Fruit fly (Drosophila melanogaster) whole organism, embryonic: Measurements from ENCODE around the gene Caper.
A peak's percentile ranks its signal among the peaks of the same experiment; 100 is the strongest.

Source experiments
- CG10274 ChIP-seq: fragments of 200-800 bp; sonication (Bioruptor generic); optimal IDR thresholded peaks from 3 replicates; lab custom pipeline; 2017; ENCODE audit warnings: missing biosample characterization, mild to moderate bottlenecking, missing genetic modification characterization
- CG12744 ChIP-seq: fragments of 200-800 bp; sonication (Bioruptor generic); optimal IDR thresholded peaks from 2 replicates; lab custom pipeline; 2016; ENCODE audit warnings: missing biosample characterization, missing genetic modification characterization
- CG14014 ChIP-seq: fragments of 200-800 bp; sonication (Bioruptor generic); IDR thresholded peaks from 2 replicates; pipeline ENCODE4 v1.3.6; 2022; ENCODE audit warnings: missing biosample characterization, missing genetic modification characterization
- CG14050 ChIP-seq: fragments of 200-800 bp; sonication (Bioruptor generic); IDR thresholded peaks from 3 replicates; pipeline ENCODE4 v1.3.6; 2022; ENCODE audit warnings: missing biosample characterization, missing genetic modification characterization
- CG14441 ChIP-seq: fragments of 200-800 bp; sonication (Bioruptor generic); IDR thresholded peaks from 2 replicates; pipeline ENCODE4 v1.3.6; 2022; ENCODE audit warnings: missing biosample characterization, missing genetic modification characterization
- CG14860 ChIP-seq: fragments of 200-800 bp; sonication (Bioruptor generic); IDR thresholded peaks from 3 replicates; pipeline ENCODE4 v1.3.6; 2022; ENCODE audit warnings: missing biosample characterization, missing genetic modification characterization; ENCODE audit not compliant: partially characterized antibody
- CG16815 ChIP-seq: fragments of 200-800 bp; sonication (Bioruptor generic); optimal IDR thresholded peaks from 3 replicates; lab custom pipeline; 2017; ENCODE audit warnings: missing biosample characterization, mild to moderate bottlenecking, missing genetic modification characterization
- CG18011 ChIP-seq: fragments of 200-800 bp; sonication (Bioruptor generic); optimal IDR thresholded peaks from 2 replicates; lab custom pipeline; 2017; ENCODE audit warnings: missing biosample characterization, missing genetic modification characterization, mild to moderate bottlenecking, moderate library complexity, missing genotype
- CG2712 ChIP-seq: fragments of 200-800 bp; optimal IDR thresholded peaks from 3 replicates; lab custom pipeline; 2019; ENCODE audit warnings: missing biosample characterization, mild to moderate bottlenecking, missing genetic modification characterization, moderate library complexity
- CG31441 ChIP-seq: fragments of 200-800 bp; sonication (Bioruptor generic); IDR thresholded peaks from 2 replicates; pipeline ENCODE4 v1.3.6; 2022; ENCODE audit warnings: missing biosample characterization, missing genetic modification characterization
- CG32532 ChIP-seq: fragments of 200-800 bp; sonication (Bioruptor generic); IDR thresholded peaks from 2 replicates; pipeline ENCODE4 v1.3.6; 2022; ENCODE audit warnings: missing biosample characterization, missing genetic modification characterization
- CG34224 ChIP-seq: fragments of 200-800 bp; sonication (Bioruptor generic); IDR thresholded peaks from 3 replicates; pipeline ENCODE4 v1.3.6; 2022; ENCODE audit warnings: missing biosample characterization, missing genetic modification characterization; ENCODE audit not compliant: partially characterized antibody
- CG3838 ChIP-seq: fragments of 200-800 bp; sonication (Bioruptor generic); optimal IDR thresholded peaks from 3 replicates; lab custom pipeline; 2016; ENCODE audit warnings: missing biosample characterization, missing genetic modification characterization
- CG4360 ChIP-seq: fragments of 200-800 bp; sonication (Bioruptor generic); IDR thresholded peaks from 2 replicates; pipeline ENCODE4 v1.3.6; 2022; ENCODE audit warnings: missing biosample characterization, missing genetic modification characterization
- CG6765 ChIP-seq: fragments of 200-800 bp; sonication (Bioruptor generic); optimal IDR thresholded peaks from 3 replicates; lab custom pipeline; 2017; ENCODE audit warnings: missing biosample characterization, mild to moderate bottlenecking, missing genetic modification characterization
- CG6813 ChIP-seq: fragments of 200-800 bp; sonication (Bioruptor generic); optimal IDR thresholded peaks from 2 replicates; lab custom pipeline; 2017; ENCODE audit warnings: missing biosample characterization, missing genetic modification characterization, mild to moderate bottlenecking, moderate library complexity, missing genetic modification reagents
- CG7963 ChIP-seq: fragments of 200-800 bp; sonication (Bioruptor generic); IDR thresholded peaks from 3 replicates; pipeline ENCODE4 v1.3.6; 2022; ENCODE audit warnings: missing biosample characterization, missing genetic modification characterization; ENCODE audit not compliant: partially characterized antibody
- CkIIα-i1 ChIP-seq: fragments of 200-800 bp; sonication (Bioruptor generic); IDR thresholded peaks from 2 replicates; pipeline ENCODE4 v1.3.6; 2022; ENCODE audit warnings: missing biosample characterization, missing genetic modification characterization
- Doc2 ChIP-seq: fragments of 200-800 bp; sonication (Bioruptor generic); IDR thresholded peaks from 2 replicates; pipeline ENCODE4 v1.3.6; 2022; ENCODE audit warnings: missing biosample characterization, missing genetic modification characterization
- Drgx ChIP-seq: fragments of 200-800 bp; sonication (Bioruptor generic); IDR thresholded peaks from 2 replicates; pipeline ENCODE4 v1.3.6; 2022; ENCODE audit warnings: missing biosample characterization, missing genetic modification characterization
- ERR ChIP-seq: fragments of 200-800 bp; sonication (Bioruptor generic); optimal IDR thresholded peaks from 2 replicates; lab custom pipeline; 2016; ENCODE audit warnings: missing biosample characterization, missing genetic modification characterization
- Hmr ChIP-seq: fragments of 200-800 bp; sonication (Bioruptor generic); optimal IDR thresholded peaks from 3 replicates; lab custom pipeline; 2017; ENCODE audit warnings: mild to moderate bottlenecking, missing biosample characterization, missing genetic modification reagents, missing genetic modification characterization
- Rx ChIP-seq: fragments of 200-800 bp; sonication (Bioruptor generic); IDR thresholded peaks from 2 replicates; pipeline ENCODE4 v1.3.6; 2022; ENCODE audit warnings: missing biosample characterization, missing genetic modification characterization
- Trl ChIP-seq, 3 experiments: fragments of >200 bp in 2 of 3; fragments of 200-800 bp in 1 of 3; sonication (Bioruptor generic) in 1 of 3; optimal IDR thresholded peaks; 2 replicates in 1 of 3; 3 replicates in 2 of 3; lab custom pipeline; 2016 to 2017; ENCODE audit warnings: missing biosample characterization in 1 of 3, missing genetic modification characterization in 1 of 3
- bbx ChIP-seq: fragments of 200-800 bp; sonication (Bioruptor generic); IDR thresholded peaks from 2 replicates; pipeline ENCODE4 v1.3.6; 2022; ENCODE audit warnings: missing biosample characterization, missing genetic modification characterization; ENCODE audit not compliant: partially characterized antibody
- cg ChIP-seq: fragments of 200-800 bp; sonication (Bioruptor generic); optimal IDR thresholded peaks from 3 replicates; lab custom pipeline; 2019; ENCODE audit warnings: missing biosample characterization, mild to moderate bottlenecking, missing genetic modification characterization, moderate library complexity
- chinmo ChIP-seq: fragments of 200-800 bp; sonication (Bioruptor generic); IDR thresholded peaks from 4 replicates; pipeline ENCODE4 v1.3.6; 2022; ENCODE audit warnings: missing biosample characterization, missing genetic modification characterization; ENCODE audit not compliant: partially characterized antibody
- cwo ChIP-seq: fragments of 200-800 bp; sonication (Bioruptor generic); optimal IDR thresholded peaks from 3 replicates; lab custom pipeline; 2017; ENCODE audit warnings: missing biosample characterization, missing genetic modification characterization, mild to moderate bottlenecking, moderate library complexity, missing genetic modification reagents
- dpn ChIP-seq, 2 experiments: fragments of 200-800 bp; sonication (Bioruptor generic); optimal IDR thresholded peaks; 3 replicates each; lab custom pipeline; 2016; ENCODE audit warnings: missing biosample characterization in 2 of 2, missing genetic modification characterization in 2 of 2
- dysf ChIP-seq: fragments of 200-800 bp; sonication (Bioruptor generic); IDR thresholded peaks from 3 replicates; pipeline ENCODE4 v1.3.6; 2022; ENCODE audit warnings: missing biosample characterization, missing genetic modification characterization
- gro ChIP-seq: fragments of 200-800 bp; sonication (Bioruptor generic); optimal IDR thresholded peaks from 2 replicates; lab custom pipeline; 2016; ENCODE audit warnings: missing biosample characterization, missing genetic modification characterization
- her ChIP-seq: fragments of 200-800 bp; sonication (Bioruptor generic); optimal IDR thresholded peaks from 2 replicates; lab custom pipeline; 2016; ENCODE audit warnings: missing biosample characterization, missing genetic modification characterization
- hkb ChIP-seq, 2 experiments: fragments of 200-800 bp in 1 of 2; fragments of >200 bp in 1 of 2; sonication (Bioruptor generic) in 1 of 2; IDR thresholded peaks in 1 of 2; optimal IDR thresholded peaks in 1 of 2; 2 replicates each; pipeline versions ENCODE4 v1.3.6 to Lab custom; 2017 to 2022; ENCODE audit warnings: missing biosample characterization in 1 of 2, missing genetic modification characterization in 1 of 2
- ken ChIP-seq: fragments of 200-800 bp; sonication (Bioruptor generic); IDR thresholded peaks from 3 replicates; pipeline ENCODE4 v1.3.6; 2022; ENCODE audit warnings: missing biosample characterization, missing genetic modification characterization
- knrl ChIP-seq: fragments of 200-800 bp; sonication (Bioruptor generic); IDR thresholded peaks from 3 replicates; pipeline ENCODE4 v1.3.6; 2022; ENCODE audit warnings: missing biosample characterization, missing genetic modification characterization; ENCODE audit not compliant: partially characterized antibody
- lilli ChIP-seq: fragments of 200-800 bp; sonication (Bioruptor generic); optimal IDR thresholded peaks from 3 replicates; lab custom pipeline; 2016; ENCODE audit warnings: missing biosample characterization, missing genetic modification characterization
- otp ChIP-seq: fragments of 200-800 bp; sonication (Bioruptor generic); IDR thresholded peaks from 3 replicates; pipeline ENCODE4, ENCODE4 v1.3.6; 2022; ENCODE audit warnings: missing biosample characterization, missing genetic modification characterization
- pho ChIP-seq: fragments of 200-800 bp; sonication (Bioruptor generic); optimal IDR thresholded peaks from 2 replicates; lab custom pipeline; 2016; ENCODE audit warnings: missing biosample characterization, missing genetic modification characterization
- prd ChIP-seq, 3 experiments: fragments of >200 bp in 2 of 3; fragments of 200-800 bp in 1 of 3; sonication (Bioruptor generic) in 1 of 3; optimal IDR thresholded peaks in 2 of 3; IDR thresholded peaks in 1 of 3; 2 replicates in 2 of 3; 3 replicates in 1 of 3; pipeline versions ENCODE4 v1.3.6 to Lab custom; 2017 to 2022; ENCODE audit warnings: missing biosample characterization in 1 of 3, missing genetic modification characterization in 1 of 3
- psq ChIP-seq: fragments of 200-800 bp; sonication (Bioruptor generic); optimal IDR thresholded peaks from 2 replicates; lab custom pipeline; 2017; ENCODE audit warnings: missing biosample characterization, missing genetic modification characterization
- ranshi ChIP-seq: fragments of 200-800 bp; sonication (Bioruptor generic); IDR thresholded peaks from 2 replicates; pipeline ENCODE4 v1.3.6; 2022; ENCODE audit warnings: missing biosample characterization, missing genetic modification characterization
- run ChIP-seq: fragments of 200-800 bp; sonication (Bioruptor generic); optimal IDR thresholded peaks from 3 replicates; lab custom pipeline; 2018; ENCODE audit warnings: missing biosample characterization, mild to moderate bottlenecking, missing genetic modification characterization
- sd ChIP-seq: fragments of 200-800 bp; sonication (Bioruptor generic); optimal IDR thresholded peaks from 3 replicates; lab custom pipeline; 2018; ENCODE audit warnings: missing biosample characterization, mild to moderate bottlenecking, missing genetic modification characterization, moderate library complexity
- sima ChIP-seq: fragments of 200-800 bp; sonication (Bioruptor generic); optimal IDR thresholded peaks from 2 replicates; lab custom pipeline; 2016; ENCODE audit warnings: missing biosample characterization, missing genetic modification characterization
- sqz ChIP-seq: fragments of 200-800 bp; sonication (Bioruptor generic); optimal IDR thresholded peaks from 3 replicates; lab custom pipeline; 2018; ENCODE audit warnings: missing biosample characterization, mild to moderate bottlenecking, missing genetic modification characterization
- tap ChIP-seq: fragments of 200-800 bp; optimal IDR thresholded peaks from 3 replicates; lab custom pipeline; 2019; ENCODE audit warnings: missing biosample characterization, mild to moderate bottlenecking, missing genetic modification characterization, moderate library complexity
- tll ChIP-seq, 2 experiments: fragments of 200-800 bp in 1 of 2; fragments of >200 bp in 1 of 2; sonication (Bioruptor generic) in 1 of 2; optimal IDR thresholded peaks; 2 replicates each; lab custom pipeline; 2017 to 2019; ENCODE audit warnings: missing biosample characterization in 2 of 2, missing genetic modification characterization in 2 of 2, mild to moderate bottlenecking in 1 of 2, moderate library complexity in 1 of 2
- trh ChIP-seq: fragments of 200-800 bp; sonication (Bioruptor generic); optimal IDR thresholded peaks from 2 replicates; lab custom pipeline; 2016; ENCODE audit warnings: missing biosample characterization, missing genetic modification characterization
- usp ChIP-seq: fragments of >200 bp; optimal IDR thresholded peaks from 2 replicates; lab custom pipeline; 2017; ENCODE audit warnings: missing biosample characterization, missing genetic modification characterization

Caper gene

DNA sequence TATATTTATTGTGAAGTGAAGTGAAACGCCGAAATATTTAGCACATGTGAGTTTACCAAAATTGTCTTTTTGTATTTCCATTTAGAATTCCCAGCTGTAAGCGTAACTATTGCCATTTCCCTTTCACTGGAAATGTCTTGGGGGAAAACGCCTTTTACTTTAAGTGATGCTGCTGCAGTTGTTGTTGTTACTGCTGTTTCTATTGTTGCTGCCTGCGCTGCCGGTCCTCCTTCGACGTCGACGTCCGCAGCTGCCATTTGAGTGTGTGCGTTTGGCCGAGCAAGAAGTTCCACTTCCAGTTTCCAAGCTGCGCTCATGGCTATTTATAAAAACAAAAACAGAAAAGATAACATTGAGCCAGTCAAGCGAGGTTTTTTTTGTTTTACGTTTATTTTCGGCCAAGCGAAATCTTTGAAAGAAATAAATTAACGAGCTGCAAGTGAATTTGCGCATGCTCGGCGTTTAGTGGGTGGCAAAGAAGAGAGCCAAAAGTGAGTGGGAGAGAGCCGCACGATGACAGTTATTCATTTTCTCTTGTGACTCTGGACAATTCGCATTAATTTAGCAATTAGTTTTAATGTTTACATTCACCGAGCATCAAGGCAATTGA lies 17.3 kb downstream of the Caper start:
- TF ChIP-seq CG14860 (no peak), sima (GFP tag; lab: Kevin White, UChicago) (no peak), CG31441 (no peak), CG14441 (GFP tag; lab: Robert Waterston, UW) (no peak), CG10274 (no peak), usp (GFP tag; lab: Kevin White, UChicago) (no peak), CG2712 (no peak), CG7963 (GFP tag; lab: Robert Waterston, UW) (no peak), ERR (GFP tag; lab: Kevin White, UChicago) (no peak), CG14014 (GFP tag; lab: Robert Waterston, UW) (no peak), CG14050 (no peak), prd (optimal IDR thresholded peaks at IDR 0.05; lab: Kevin White, UChicago) (no peak), prd (GFP tag; IDR thresholded peaks at IDR 0.05; lab: Robert Waterston, UW) (no peak), Hmr (GFP tag; lab: Kevin White, UChicago) (no peak), CG32532 (GFP tag; lab: Robert Waterston, UW) (no peak), pho (GFP tag; lab: Kevin White, UChicago) (peak; percentile 5), CG6765 (GFP tag; lab: Kevin White, UChicago) (no peak), Trl (optimal IDR thresholded peaks at IDR 0.05; lab: Kevin White, UChicago) (peak; percentile 25 to 45), Trl (GFP tag; optimal IDR thresholded peaks at IDR 0.05; lab: Kevin White, UChicago) (no peak), CG16815 (GFP tag; lab: Kevin White, UChicago) (no peak), Rx (GFP tag; lab: Robert Waterston, UW) (no peak), cg (GFP tag; lab: Kevin White, UChicago) (no peak), CkIIα-i1 (GFP tag; lab: Robert Waterston, UW) (no peak), CG4360 (GFP tag; lab: Robert Waterston, UW) (peak; percentile 87), ken (GFP tag; lab: Robert Waterston, UW) (no peak), sqz (peak; percentile 45), chinmo (GFP tag; lab: Robert Waterston, UW) (no peak), run (tag; lab: Kevin White, UChicago) (no peak), dysf (GFP tag; lab: Robert Waterston, UW) (no peak), tll (GFP tag; optimal IDR thresholded peaks at IDR 0.05; lab: Kevin White, UChicago) (no peak), CG3838 (no peak), bbx (GFP tag; lab: Robert Waterston, UW) (no peak), CG18011 (GFP tag; lab: Kevin White, UChicago) (no peak), lilli (GFP tag; lab: Kevin White, UChicago) (no peak), knrl (GFP tag; lab: Robert Waterston, UW) (no peak), gro (GFP tag; lab: Kevin White, UChicago) (no peak), cwo (GFP tag; lab: Kevin White, UChicago) (no peak), her (GFP tag; lab: Kevin White, UChicago) (no peak), hkb (optimal IDR thresholded peaks at IDR 0.05; lab: Kevin White, UChicago) (no peak), hkb (GFP tag; IDR thresholded peaks at IDR 0.05; lab: Robert Waterston, UW) (no peak), dpn (GFP tag; optimal IDR thresholded peaks at IDR 0.05; lab: Kevin White, UChicago) (no peak), ranshi (GFP tag; lab: Robert Waterston, UW) (no peak), psq (GFP tag; lab: Kevin White, UChicago) (no peak), Doc2 (GFP tag; lab: Robert Waterston, UW) (no peak), trh (GFP tag; lab: Kevin White, UChicago) (no peak), CG34224 (GFP tag; lab: Robert Waterston, UW) (no peak), tap (tag; lab: Kevin White, UChicago) (no peak), sd (tag; lab: Kevin White, UChicago) (no peak), otp (GFP tag; lab: Robert Waterston, UW) (no peak), CG12744 (GFP tag; lab: Kevin White, UChicago) (no peak), Drgx (GFP tag; lab: Robert Waterston, UW) (peak; percentile 29; the same call in 1 of the 2 replicates), CG6813 (no peak)
